Worm (Caenorhabditis elegans) whole organism, L2 larva: ENCODE data around the gene aipr-1.
"Not testable (repeated sequence)": the region's sequence is repeated elsewhere in the genome, so short reads cannot be mapped to it uniquely, and the experiment has no call there.

ENCODE experiments used
- alr-1 ChIP-seq: fragments of 150-350 bp; optimal IDR thresholded peaks from 2 replicates; lab custom pipeline; 2014; ENCODE audit warnings: missing biosample characterization, missing genetic modification characterization
- ceh-82 ChIP-seq: fragments of 150-350 bp; optimal IDR thresholded peaks from 2 replicates; lab custom pipeline; 2014; ENCODE audit warnings: missing biosample characterization, missing genetic modification characterization
- fos-1 ChIP-seq: fragments of 150-350 bp; optimal IDR thresholded peaks from 2 replicates; lab custom pipeline; 2014; ENCODE audit warnings: missing biosample characterization, missing genetic modification characterization
- lin-13 ChIP-seq: fragments of 150-350 bp; optimal IDR thresholded peaks from 2 replicates; lab custom pipeline; 2014; ENCODE audit warnings: missing biosample characterization, missing genetic modification reagents, missing genetic modification characterization
- nhr-10 ChIP-seq: sonication (generic microtip); optimal IDR thresholded peaks from 2 replicates; lab custom pipeline; 2017; ENCODE audit warnings: missing biosample characterization, missing genetic modification characterization
- nhr-12 ChIP-seq: fragments of 150-350 bp; optimal IDR thresholded peaks from 2 replicates; lab custom pipeline; 2014; ENCODE audit warnings: missing biosample characterization, missing genetic modification characterization
- snpc-4 ChIP-seq: fragments of 150-350 bp; optimal IDR thresholded peaks from 2 replicates; lab custom pipeline; 2014; ENCODE audit warnings: missing biosample characterization, missing genetic modification characterization
- zag-1 ChIP-seq: fragments of 150-350 bp; optimal IDR thresholded peaks from 2 replicates; lab custom pipeline; 2014; ENCODE audit warnings: missing biosample characterization, missing genetic modification characterization
- ztf-11 ChIP-seq: sonication (generic microtip); optimal IDR thresholded peaks from 2 replicates; lab custom pipeline; 2017; ENCODE audit warnings: missing biosample characterization, missing genetic modification characterization
- ztf-4 ChIP-seq: fragments of 150-350 bp; optimal IDR thresholded peaks from 2 replicates; lab custom pipeline; 2014; ENCODE audit warnings: missing biosample characterization, missing genetic modification characterization

- not testable (repeated sequence) for TF ChIP-seq lin-13 (GFP tag; lab: Kevin White, UChicago); nhr-12 (tag; lab: Kevin White, UChicago); nhr-10; snpc-4 (tag; lab: Kevin White, UChicago); ztf-11 (tag; lab: Kevin White, UChicago); alr-1; fos-1 (tag; lab: Kevin White, UChicago); ceh-82 (tag; lab: Kevin White, UChicago); ztf-4 (tag; lab: Kevin White, UChicago); zag-1 (tag; lab: Kevin White, UChicago)
Observed at ce11 chrII:6627182-6627581, 33.1 kb upstream of the aipr-1 start, which contains the start of the genes F54H5.5 and F54H5.2.
